Worm (Caenorhabditis elegans): ENCODE measurements around the gene acr-16.

DNA sequence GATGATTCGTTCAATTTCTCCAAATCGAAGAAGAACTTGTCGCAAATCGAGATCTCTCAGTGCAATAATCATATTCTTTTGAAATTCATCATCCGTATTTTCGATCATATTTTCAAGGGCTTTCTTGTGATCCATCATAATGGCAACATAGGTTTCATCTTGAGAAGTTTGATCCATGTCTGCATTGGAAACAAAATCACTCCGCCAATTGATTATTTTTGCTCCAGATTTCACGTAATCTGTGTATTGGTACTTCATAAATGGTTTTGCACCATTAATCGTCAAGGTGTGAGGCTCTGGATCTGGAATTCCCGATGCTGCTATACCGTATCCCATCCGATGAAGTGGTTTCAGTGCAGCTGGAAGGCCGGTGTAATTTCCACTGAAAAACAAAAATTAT lies 44.6 kb upstream of the acr-16 start:
- TF ChIP-seq dsc-1 (tag; optimal IDR thresholded peaks at IDR 0.05) = no peak
- no peak for TF ChIP-seq ama-1 (optimal IDR thresholded peaks at IDR 0.05)
- TF ChIP-seq dpl-1 (GFP tag; optimal IDR thresholded peaks at IDR 0.05) = no peak
- no peak for TF ChIP-seq elt-2 (tag; optimal IDR thresholded peaks at IDR 0.05)
- no peak for TF ChIP-seq elt-3 (tag; optimal IDR thresholded peaks at IDR 0.05)
- TF ChIP-seq jun-1 (tag; optimal IDR thresholded peaks at IDR 0.05) = no peak
- TF ChIP-seq pqm-1 (tag; optimal IDR thresholded peaks at IDR 0.05) = no peak
- TF ChIP-seq pag-3 (tag; optimal IDR thresholded peaks at IDR 0.05; ENCODE audit: borderline replicate concordance, insufficient read depth) = no peak
- TF ChIP-seq nhr-11 (tag; optimal IDR thresholded peaks at IDR 0.05) = no peak
